Worm (Caenorhabditis elegans) whole organism, early embryonic: ENCODE results near the gene nhr-21.

ENCODE experiments used
- ama-1 ChIP-seq: fragments of 150-350 bp; optimal IDR thresholded peaks from 2 replicates; lab custom pipeline; 2014
- ceh-13 ChIP-seq: fragments of 200-800 bp; sonication (Bioruptor generic); optimal IDR thresholded peaks from 2 replicates; lab custom pipeline; 2018; ENCODE audit warnings: mild to moderate bottlenecking, missing genetic modification characterization, missing compliant biosample characterization
- ceh-36 ChIP-seq: sonication (generic microtip); optimal IDR thresholded peaks from 2 replicates; lab custom pipeline; 2016; ENCODE audit warnings: missing genetic modification characterization, inconsistent platforms, missing compliant biosample characterization
- flt-1 ChIP-seq: fragments of 200-800 bp; sonication (Bioruptor generic); IDR thresholded peaks from 2 replicates; pipeline ENCODE4 v1.3.6; 2022; ENCODE audit warnings: missing genetic modification characterization, missing compliant biosample characterization
- hmg-4 ChIP-seq: fragments of 200-800 bp; sonication (Bioruptor generic); optimal IDR thresholded peaks from 2 replicates; lab custom pipeline; 2018; ENCODE audit warnings: mild to moderate bottlenecking, missing genetic modification characterization, missing compliant biosample characterization
- pes-1 ChIP-seq: fragments of 200-800 bp; sonication (Bioruptor generic); IDR thresholded peaks from 2 replicates; pipeline ENCODE4 v1.3.6; 2022; ENCODE audit warnings: missing genetic modification reagents, missing genetic modification characterization, missing compliant biosample characterization
- sea-1 ChIP-seq: fragments of 200-800 bp; sonication (Bioruptor generic); conservative IDR thresholded peaks from 2 replicates; pipeline ENCODE4 v1.3.6; 2022; ENCODE audit warnings: missing genetic modification characterization, missing compliant biosample characterization
- tbx-11 ChIP-seq: fragments of 200-800 bp; sonication (Bioruptor generic); IDR thresholded peaks from 2 replicates; pipeline ENCODE4 v1.3.6; 2022; ENCODE audit warnings: missing genetic modification characterization, missing compliant biosample characterization
- tbx-37 ChIP-seq: fragments of 200-800 bp; sonication (Bioruptor generic); conservative IDR thresholded peaks from 2 replicates; pipeline ENCODE4 v1.3.6; 2022; ENCODE audit warnings: missing genetic modification reagents, missing genetic modification characterization, missing compliant biosample characterization
- tra-4 ChIP-seq: sonication (generic microtip); optimal IDR thresholded peaks from 2 replicates; lab custom pipeline; 2017; ENCODE audit warnings: missing genetic modification characterization, missing compliant biosample characterization

DNA sequence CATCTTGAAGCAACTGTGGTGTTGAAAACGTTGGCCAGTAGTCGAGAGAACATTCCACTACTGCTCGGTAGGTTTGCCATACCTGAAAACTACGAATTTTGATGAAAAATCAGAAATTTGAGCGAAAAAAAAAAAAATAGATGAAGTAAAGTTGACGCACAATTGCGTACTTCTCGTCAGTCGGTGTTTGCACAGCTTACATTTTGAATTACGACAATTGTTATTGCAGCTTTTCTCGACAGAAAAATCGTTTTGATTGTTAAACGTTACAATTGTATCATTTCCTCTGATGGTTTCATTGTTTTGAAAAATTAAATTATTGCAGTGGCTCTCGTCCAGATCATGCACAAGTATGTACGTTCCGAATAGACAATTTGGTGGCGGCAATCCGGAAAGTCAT, 29.0 kb upstream of the nhr-21 start, which contains the start of the genes F45E12.5 and cnep-1:
- TF ChIP-seq tbx-11 (GFP tag; lab: Robert Waterston, UW) (no peak), pes-1 (GFP tag; lab: Robert Waterston, UW) (no peak), tbx-37 (GFP tag; lab: Robert Waterston, UW) (no peak), ama-1 (no peak), hmg-4 (GFP tag; lab: Kevin White, UChicago) (no peak), flt-1 (no peak), sea-1 (no peak), ceh-13 (GFP tag; lab: Kevin White, UChicago) (no peak), ceh-36 (no peak), tra-4 (tag; lab: Kevin White, UChicago) (no peak)
